Worm (Caenorhabditis elegans) whole organism, L2 larva: Measurements from ENCODE around the gene T26H5.10.

Experiments used
- R02D3.7 ChIP-seq: fragments of 150-350 bp; optimal IDR thresholded peaks from 2 replicates; lab custom pipeline; 2014; ENCODE audit warnings: missing biosample characterization, missing genetic modification characterization
- nhr-25 ChIP-seq: fragments of 150-350 bp; sonication (generic microtip); optimal IDR thresholded peaks from 3 replicates; lab custom pipeline; 2014; ENCODE audit warnings: missing biosample characterization, missing genetic modification characterization

- TF ChIP-seq nhr-25 (tag; lab: Kevin White, UChicago): no peak
- no peak for TF ChIP-seq R02D3.7 (tag; lab: Kevin White, UChicago)
These were observed 18.1 kb downstream of the T26H5.10 start, which contains the start of gene Y36E3A.2 for ce11 chrV:15425368-15426091.
